Fruit fly (Drosophila melanogaster) whole organism, wandering third instar larva: ENCODE results near the gene Eig71Eg.

Source experiments
- Abd-B ChIP-seq: fragments of >200 bp; optimal IDR thresholded peaks from 2 replicates; lab custom pipeline; 2017; ENCODE audit warnings: missing biosample characterization, missing genetic modification characterization
- CG32264 ChIP-seq: fragments of 200-800 bp; sonication (Bioruptor generic); optimal IDR thresholded peaks from 2 replicates; lab custom pipeline; 2016; ENCODE audit warnings: missing biosample characterization, missing genetic modification characterization
- CG9705 ChIP-seq: fragments of 200-800 bp; sonication (Bioruptor generic); optimal IDR thresholded peaks from 2 replicates; lab custom pipeline; 2018; ENCODE audit warnings: missing biosample characterization, mild to moderate bottlenecking, missing genetic modification characterization
- CrebA ChIP-seq: fragments of 200-800 bp; sonication (Bioruptor generic); optimal IDR thresholded peaks from 2 replicates; lab custom pipeline; 2016; ENCODE audit warnings: missing biosample characterization, mild to moderate bottlenecking, missing genetic modification characterization, borderline replicate concordance
- Dfd ChIP-seq: fragments of >200 bp; optimal IDR thresholded peaks from 2 replicates; lab custom pipeline; 2017; ENCODE audit warnings: missing biosample characterization, missing genetic modification characterization
- Dif ChIP-seq: fragments of 200-275, 200-300 bp; sonication (Bioruptor generic); optimal IDR thresholded peaks from 2 replicates; lab custom pipeline; 2018; ENCODE audit warnings: missing biosample characterization, missing genetic modification characterization; ENCODE audit not compliant: partially characterized antibody
- GATAd ChIP-seq: sonication (Bioruptor generic); optimal IDR thresholded peaks from 2 replicates; lab custom pipeline; 2016; ENCODE audit warnings: missing biosample characterization, missing genetic modification characterization
- HLH106 ChIP-seq: fragments of 200-800 bp; optimal IDR thresholded peaks from 3 replicates; lab custom pipeline; 2019; ENCODE audit warnings: missing biosample characterization, mild to moderate bottlenecking, missing genetic modification characterization, moderate library complexity
- Hnf4 ChIP-seq: fragments of 200-800 bp; sonication (Bioruptor generic); optimal IDR thresholded peaks from 2 replicates; lab custom pipeline; 2016; ENCODE audit warnings: missing biosample characterization, mild to moderate bottlenecking, missing genetic modification characterization
- Hr78 ChIP-seq: fragments of >200 bp; optimal IDR thresholded peaks from 2 replicates; lab custom pipeline; 2017; ENCODE audit warnings: missing biosample characterization, missing genetic modification characterization
- Hr83 ChIP-seq: fragments of 200-300 bp; sonication (Bioruptor generic); optimal IDR thresholded peaks from 2 replicates; lab custom pipeline; 2016; ENCODE audit warnings: missing biosample characterization, mild to moderate bottlenecking, missing genetic modification characterization, moderate library complexity; ENCODE audit not compliant: poor library complexity, severe bottlenecking
- Jra ChIP-seq: sonication (Bioruptor generic); optimal IDR thresholded peaks from 2 replicates; lab custom pipeline; 2016; ENCODE audit warnings: missing biosample characterization, missing genetic modification characterization
- Mio ChIP-seq: sonication (Bioruptor generic); optimal IDR thresholded peaks from 2 replicates; lab custom pipeline; 2016; ENCODE audit warnings: missing biosample characterization, missing genetic modification characterization
- Myc ChIP-seq: fragments of >200 bp; optimal IDR thresholded peaks from 2 replicates; lab custom pipeline; 2017
- N ChIP-seq: fragments of >200 bp; optimal IDR thresholded peaks from 2 replicates; lab custom pipeline; 2018; ENCODE audit warnings: missing biosample characterization, missing external identifiers, missing genetic modification characterization
- OdsH ChIP-seq: fragments of 200-800 bp; sonication (Bioruptor generic); optimal IDR thresholded peaks from 2 replicates; lab custom pipeline; 2016; ENCODE audit warnings: missing biosample characterization, mild to moderate bottlenecking, missing genetic modification characterization
- Rel ChIP-seq, 2 experiments: fragments of 200-800 bp; sonication (Bioruptor generic) in 1 of 2; optimal IDR thresholded peaks; 2 replicates in 1 of 2; 3 replicates in 1 of 2; lab custom pipeline; 2016 to 2019; ENCODE audit warnings: mild to moderate bottlenecking in 2 of 2, missing biosample characterization in 2 of 2, missing genetic modification characterization in 2 of 2, moderate library complexity in 1 of 2
- Sp1 ChIP-seq: fragments of 200-800 bp; sonication (Bioruptor generic); optimal IDR thresholded peaks from 3 replicates; lab custom pipeline; 2019; ENCODE audit warnings: missing biosample characterization, mild to moderate bottlenecking, missing genetic modification characterization, moderate library complexity
- Vsx2 ChIP-seq: fragments of 200-300, 225-300 bp; sonication (Bioruptor generic); optimal IDR thresholded peaks from 2 replicates; lab custom pipeline; 2018; ENCODE audit warnings: missing biosample characterization, missing genetic modification characterization; ENCODE audit not compliant: partially characterized antibody
- br ChIP-seq: fragments of 200-800 bp; sonication (Bioruptor generic); optimal IDR thresholded peaks from 2 replicates; lab custom pipeline; 2016; ENCODE audit warnings: missing biosample characterization, missing genetic modification characterization
- brk ChIP-seq: fragments of 200-800 bp; sonication (Bioruptor generic); optimal IDR thresholded peaks from 2 replicates; lab custom pipeline; 2016; ENCODE audit warnings: missing biosample characterization, mild to moderate bottlenecking, missing genetic modification characterization
- dl ChIP-seq, 2 experiments: fragments of 175-275, 200-275 bp in 1 of 2; fragments of 200-275 bp in 1 of 2; sonication (Bioruptor generic); optimal IDR thresholded peaks; lab custom pipeline; 2018; ENCODE audit warnings: mild to moderate bottlenecking in 2 of 2, missing biosample characterization in 2 of 2, missing genetic modification characterization in 2 of 2, moderate library complexity in 2 of 2; ENCODE audit not compliant: partially characterized antibody in 2 of 2, insufficient read depth in 1 of 2
- dmrt93B ChIP-seq: fragments of 200-800 bp; sonication (Bioruptor generic); optimal IDR thresholded peaks from 2 replicates; lab custom pipeline; 2018; ENCODE audit warnings: missing biosample characterization, mild to moderate bottlenecking, missing genetic modification characterization
- dsf ChIP-seq: sonication (Bioruptor generic); optimal IDR thresholded peaks from 2 replicates; lab custom pipeline; 2016; ENCODE audit warnings: missing biosample characterization, missing genetic modification characterization, borderline replicate concordance
- ey ChIP-seq: fragments of 200-800 bp; sonication (Bioruptor generic); optimal IDR thresholded peaks from 2 replicates; lab custom pipeline; 2016; ENCODE audit warnings: missing biosample characterization, missing genetic modification characterization
- foxo ChIP-seq, 2 experiments: fragments of 200-800 bp; sonication (Bioruptor generic); optimal IDR thresholded peaks; 2 replicates in 1 of 2; 3 replicates in 1 of 2; lab custom pipeline; 2016 to 2017; ENCODE audit warnings: missing biosample characterization in 2 of 2, missing genetic modification characterization in 2 of 2
- fru ChIP-seq: fragments of 200-800 bp; sonication (Bioruptor generic); optimal IDR thresholded peaks from 3 replicates; lab custom pipeline; 2016; ENCODE audit warnings: missing biosample characterization, mild to moderate bottlenecking, missing genetic modification characterization
- h ChIP-seq: fragments of 200-800 bp; sonication (Bioruptor generic); optimal IDR thresholded peaks from 3 replicates; lab custom pipeline; 2016; ENCODE audit warnings: missing biosample characterization, mild to moderate bottlenecking, missing genetic modification characterization
- jim ChIP-seq: fragments of 175-275, 200-325 bp; sonication (Bioruptor generic); optimal IDR thresholded peaks from 2 replicates; lab custom pipeline; 2016; ENCODE audit warnings: missing biosample characterization, mild to moderate bottlenecking, missing genetic modification characterization
- lola ChIP-seq: fragments of >200 bp; optimal IDR thresholded peaks from 2 replicates; lab custom pipeline; 2017; ENCODE audit warnings: missing biosample characterization, missing genetic modification characterization
- pan ChIP-seq: fragments of >200 bp; optimal IDR thresholded peaks from 2 replicates; lab custom pipeline; 2017
- psq ChIP-seq: fragments of 200-800 bp; sonication (Bioruptor generic); optimal IDR thresholded peaks from 3 replicates; lab custom pipeline; 2017; ENCODE audit warnings: missing biosample characterization, mild to moderate bottlenecking, missing genetic modification characterization, moderate library complexity
- rgr ChIP-seq: fragments of 200-800 bp; sonication (Bioruptor generic); optimal IDR thresholded peaks from 3 replicates; lab custom pipeline; 2016; ENCODE audit warnings: missing biosample characterization, mild to moderate bottlenecking, missing genetic modification characterization
- sage ChIP-seq: fragments of 200-800 bp; sonication (Bioruptor generic); optimal IDR thresholded peaks from 2 replicates; lab custom pipeline; 2016; ENCODE audit warnings: missing biosample characterization, mild to moderate bottlenecking, missing genetic modification characterization
- sv ChIP-seq: fragments of 200-800 bp; sonication (Bioruptor generic); optimal IDR thresholded peaks from 3 replicates; lab custom pipeline; 2016; ENCODE audit warnings: missing biosample characterization, missing genetic modification characterization
- tai ChIP-seq: sonication (Bioruptor generic); optimal IDR thresholded peaks from 2 replicates; lab custom pipeline; 2016; ENCODE audit warnings: missing biosample characterization, missing genetic modification characterization
- usp ChIP-seq: fragments of >200 bp; optimal IDR thresholded peaks from 2 replicates; lab custom pipeline; 2017; ENCODE audit warnings: missing biosample characterization, missing genetic modification characterization
- woc ChIP-seq: sonication (Bioruptor generic); optimal IDR thresholded peaks from 2 replicates; lab custom pipeline; 2016; ENCODE audit warnings: missing biosample characterization, mild to moderate bottlenecking, missing genetic modification characterization

Gene Eig71Eg

DNA sequence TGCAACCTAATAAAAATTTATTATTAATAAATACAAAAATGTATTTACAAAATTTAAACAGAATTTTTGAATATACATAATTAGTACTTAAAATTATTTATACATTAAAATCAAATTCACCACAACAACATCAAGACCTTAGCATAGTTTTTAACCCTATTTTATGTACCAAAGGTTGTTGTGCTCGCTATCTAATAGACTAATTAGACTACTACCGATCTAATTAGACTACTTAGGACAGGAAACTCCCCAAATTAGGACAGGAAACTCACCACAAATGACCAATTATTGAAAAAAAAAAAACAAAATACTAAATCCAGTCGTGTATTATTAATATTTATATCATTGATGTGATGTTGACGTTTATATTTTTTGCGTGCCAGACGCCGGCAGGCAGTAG lies 20.4 kb upstream of the Eig71Eg start:
- TF ChIP-seq br (no peak), Dfd (GFP tag; lab: Kevin White, UChicago) (no peak), Myc (lab: Kevin White, UChicago) (no peak), Hnf4 (no peak), dmrt93B (GFP tag; lab: Kevin White, UChicago) (no peak), brk (GFP tag; lab: Kevin White, UChicago) (no peak), Dif (GFP tag; lab: Kevin White, UChicago) (no peak), Sp1 (no peak)
- TF ChIP-seq, all 38 proteins: peak for 0

DNA sequence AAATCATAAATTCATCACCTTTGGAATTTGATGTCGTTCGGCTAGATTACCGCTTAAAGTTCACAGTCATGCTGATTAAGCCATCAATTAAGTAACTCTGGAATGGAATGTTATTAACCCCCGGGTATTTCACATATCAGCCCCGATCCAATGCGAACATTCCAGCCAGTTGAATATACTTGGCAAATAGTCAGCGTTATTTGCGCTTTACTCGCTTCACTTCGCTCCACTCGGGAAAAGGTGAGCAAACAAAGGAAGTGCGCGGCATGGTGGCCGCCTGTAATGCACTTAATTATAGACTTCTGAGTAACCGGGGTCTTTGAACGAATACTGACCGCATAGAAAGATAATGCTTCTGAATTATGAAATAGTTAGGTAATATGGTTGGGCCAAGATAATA lies 19.8 kb upstream of the Eig71Eg start:
- peak; percentile 11 for TF ChIP-seq Jra (GFP tag; lab: Kevin White, UChicago)
- no peak for TF ChIP-seq woc (GFP tag; lab: Kevin White, UChicago)
- TF ChIP-seq dsf (GFP tag; lab: Kevin White, UChicago): no peak
- no peak for TF ChIP-seq Dfd (GFP tag; lab: Kevin White, UChicago)
- TF ChIP-seq Rel (GFP tag; optimal IDR thresholded peaks at IDR 0.05; lab: Kevin White, UChicago): no peak
- peak; percentile 42 for TF ChIP-seq Rel (tag; optimal IDR thresholded peaks at IDR 0.05; lab: Kevin White, UChicago)
- TF ChIP-seq Hr78: no peak
- TF ChIP-seq Hnf4: peak; percentile 49
- no peak for TF ChIP-seq pan (lab: Kevin White, UChicago)
- TF ChIP-seq dmrt93B (GFP tag; lab: Kevin White, UChicago): no peak
- no peak for TF ChIP-seq CG9705 (GFP tag; lab: Kevin White, UChicago)
- TF ChIP-seq HLH106 (tag; lab: Kevin White, UChicago): no peak
- TF ChIP-seq sv: no peak
- peak; percentile 11 for TF ChIP-seq jim (GFP tag; lab: Kevin White, UChicago)
- no peak for TF ChIP-seq Sp1
- TF ChIP-seq Hr83: peak; percentile 92
- TF ChIP-seq tai (GFP tag; lab: Kevin White, UChicago): peak; percentile 35
- TF ChIP-seq Abd-B (GFP tag; lab: Kevin White, UChicago): no peak
- peak; percentile 39 for TF ChIP-seq br
- no peak for TF ChIP-seq Dif (GFP tag; lab: Kevin White, UChicago)
- no peak for TF ChIP-seq CG32264 (GFP tag; lab: Kevin White, UChicago)
- no peak for TF ChIP-seq Myc (lab: Kevin White, UChicago)
- no peak for TF ChIP-seq sage (GFP tag; lab: Kevin White, UChicago)
- no peak for TF ChIP-seq usp (GFP tag; lab: Kevin White, UChicago)
- TF ChIP-seq brk (GFP tag; lab: Kevin White, UChicago): peak; percentile 22
- TF ChIP-seq OdsH (GFP tag; lab: Kevin White, UChicago): peak; percentile 48
- TF ChIP-seq N (GFP tag; lab: Kevin White, UChicago): no peak
- peak; percentile 76 for TF ChIP-seq h (GFP tag; lab: Kevin White, UChicago)
- peak; percentile 47 for TF ChIP-seq fru
- peak; percentile 65 for TF ChIP-seq rgr
- TF ChIP-seq GATAd (GFP tag; lab: Kevin White, UChicago): no peak
- TF ChIP-seq CrebA: no peak
- no peak for TF ChIP-seq Vsx2 (GFP tag; lab: Kevin White, UChicago)
- TF ChIP-seq ey (GFP tag; lab: Kevin White, UChicago): no peak
- no peak for TF ChIP-seq Mio
- peak in 1 of 2 experiments; percentile 21 for TF ChIP-seq foxo (GFP tag; optimal IDR thresholded peaks at IDR 0.05; lab: Kevin White, UChicago)
- TF ChIP-seq psq: no peak
- no peak for TF ChIP-seq dl (GFP tag; optimal IDR thresholded peaks at IDR 0.05; lab: Kevin White, UChicago; ENCODE audit: insufficient read depth in 1 of 2, partially characterized antibody in 2 of 2)
- TF ChIP-seq lola (GFP tag; lab: Kevin White, UChicago): no peak

DNA sequence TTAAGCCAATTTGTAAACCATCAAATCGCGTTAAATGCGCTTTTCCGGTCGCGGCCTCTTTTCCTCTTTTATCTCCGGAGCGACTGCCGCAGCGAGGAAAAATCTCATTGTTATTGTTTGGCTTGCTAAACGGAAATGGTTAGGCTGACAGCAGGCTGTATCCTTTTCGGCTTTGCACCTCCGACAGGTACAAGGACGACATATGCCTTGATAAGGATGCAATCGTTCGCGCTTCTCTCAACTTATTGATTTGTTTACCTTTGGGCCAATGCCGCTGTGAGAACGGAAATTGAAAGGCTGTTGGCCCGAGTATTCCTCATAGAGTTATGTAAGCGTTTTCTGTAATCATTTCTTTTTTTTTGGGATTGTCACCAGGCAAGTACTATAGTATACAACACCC lies 18.9 kb upstream of the Eig71Eg start:
- TF ChIP-seq CG32264 (GFP tag; lab: Kevin White, UChicago) (no peak), Myc (lab: Kevin White, UChicago) (no peak), psq (no peak), lola (GFP tag; lab: Kevin White, UChicago) (no peak), N (GFP tag; lab: Kevin White, UChicago) (no peak)
